Fruit fly (Drosophila melanogaster): ENCODE results near the gene CG6005.

DNA sequence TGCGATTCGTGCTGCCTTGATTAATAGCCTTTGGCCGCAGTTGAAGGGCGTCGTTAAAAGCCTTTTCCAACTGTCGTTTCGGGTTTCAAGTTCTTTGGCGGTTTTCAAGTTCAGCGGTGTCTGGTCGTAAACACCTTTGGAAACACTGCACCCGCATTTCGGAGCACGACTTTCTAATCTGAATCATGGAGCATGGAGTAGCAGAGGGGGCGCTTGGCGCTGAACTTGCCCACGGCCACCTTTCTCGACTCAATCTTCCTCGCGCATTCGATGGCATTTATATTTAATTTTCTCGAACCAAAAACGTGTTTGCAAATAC is 34.1 kb downstream of the CG6005 start:
- TF ChIP-seq CTCF (optimal IDR thresholded peaks at IDR 0.05): no peak
- TF ChIP-seq CG8478 (optimal IDR thresholded peaks at IDR 0.05): no peak

Measured in S2 (cell line).